Worm (Caenorhabditis elegans): ENCODE data around the gene K09E9.4.

K09E9.4 gene

DNA sequence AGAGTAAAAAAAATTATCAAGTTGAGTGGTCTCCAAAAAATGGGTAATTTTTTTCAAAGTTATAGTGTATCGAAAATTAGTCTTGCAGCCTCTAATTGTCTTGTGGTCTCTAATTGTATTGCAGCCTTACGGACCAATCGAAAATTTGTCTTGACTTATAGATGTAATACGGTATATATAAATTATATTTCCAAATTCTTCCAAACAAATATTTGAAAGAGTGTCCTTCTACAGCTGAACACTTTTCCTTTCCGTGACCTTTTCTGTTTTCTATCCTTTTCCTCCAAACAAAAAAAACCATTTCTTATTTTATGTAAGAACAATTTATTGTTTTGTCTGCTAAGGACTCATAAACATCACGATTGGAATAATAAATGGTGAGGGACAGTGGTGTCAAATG is 10.4 kb upstream of the K09E9.4 start, which contains the start of gene K09E9.7:
Gene K09E9.7 (plus strand): TSS at position 301 of the 400 bp plus-strand sequence.
- no peak for TF ChIP-seq sem-4 (tag; optimal IDR thresholded peaks at IDR 0.05)
- no peak for TF ChIP-seq elt-3 (tag; optimal IDR thresholded peaks at IDR 0.05)
- no peak for TF ChIP-seq nhr-12 (tag; optimal IDR thresholded peaks at IDR 0.05)

DNA sequence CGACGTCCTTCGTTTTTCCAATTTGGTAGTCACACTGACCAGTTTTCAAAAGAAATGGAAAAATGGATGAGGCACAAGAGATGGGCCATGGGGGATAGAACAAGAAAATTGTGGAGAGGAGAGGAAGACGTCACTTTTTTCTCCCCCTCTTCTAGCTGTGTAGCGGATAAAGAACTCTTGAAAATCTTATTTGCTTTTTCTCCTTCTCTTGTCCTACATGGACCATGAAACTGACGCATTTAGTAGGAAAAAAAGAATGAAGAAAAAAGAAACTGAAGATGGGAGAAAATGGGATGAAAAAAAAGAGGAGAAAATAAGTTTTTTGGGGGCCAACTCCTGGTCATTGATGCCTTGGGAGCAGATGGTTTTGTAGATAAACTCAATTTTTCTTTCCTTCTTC is 3.7 kb upstream of the K09E9.4 start:
- peak; percentile 70 for TF ChIP-seq zag-1 (tag; optimal IDR thresholded peaks at IDR 0.05)
- peak in 1 of 2 experiments; percentile 2 for TF ChIP-seq mdl-1 (tag; optimal IDR thresholded peaks at IDR 0.05)
- peak; percentile 21 for TF ChIP-seq nhr-129 (tag; optimal IDR thresholded peaks at IDR 0.05)
- TF ChIP-seq mbf-1 (tag; optimal IDR thresholded peaks at IDR 0.05): no peak
- no peak for TF ChIP-seq ceh-16 (tag; optimal IDR thresholded peaks at IDR 0.05)
- no peak for TF ChIP-seq gmeb-1 (tag; optimal IDR thresholded peaks at IDR 0.05)
- TF ChIP-seq unc-55 (GFP tag; optimal IDR thresholded peaks at IDR 0.05): peak; percentile 53
- TF ChIP-seq C34F6.9 (tag; optimal IDR thresholded peaks at IDR 0.05): peak; percentile 47
- no peak for TF ChIP-seq ZK546.5 (tag; optimal IDR thresholded peaks at IDR 0.05)
- TF ChIP-seq F13H6.1 (tag; optimal IDR thresholded peaks at IDR 0.05): peak; percentile 37
- TF ChIP-seq sma-3 (GFP tag; optimal IDR thresholded peaks at IDR 0.05): no peak
- peak; percentile 22 for TF ChIP-seq sma-9 (GFP tag; optimal IDR thresholded peaks at IDR 0.05)
- no peak for TF ChIP-seq sma-9 (tag; optimal IDR thresholded peaks at IDR 0.05)
- TF ChIP-seq nhr-6 (tag; optimal IDR thresholded peaks at IDR 0.05): no peak
- peak in 1 of 2 experiments; percentile 31 for TF ChIP-seq lsy-2 (tag; optimal IDR thresholded peaks at IDR 0.05)
- TF ChIP-seq nhr-23 (tag; optimal IDR thresholded peaks at IDR 0.05): no peak
- TF ChIP-seq nhr-21 (tag; optimal IDR thresholded peaks at IDR 0.05): no peak

DNA sequence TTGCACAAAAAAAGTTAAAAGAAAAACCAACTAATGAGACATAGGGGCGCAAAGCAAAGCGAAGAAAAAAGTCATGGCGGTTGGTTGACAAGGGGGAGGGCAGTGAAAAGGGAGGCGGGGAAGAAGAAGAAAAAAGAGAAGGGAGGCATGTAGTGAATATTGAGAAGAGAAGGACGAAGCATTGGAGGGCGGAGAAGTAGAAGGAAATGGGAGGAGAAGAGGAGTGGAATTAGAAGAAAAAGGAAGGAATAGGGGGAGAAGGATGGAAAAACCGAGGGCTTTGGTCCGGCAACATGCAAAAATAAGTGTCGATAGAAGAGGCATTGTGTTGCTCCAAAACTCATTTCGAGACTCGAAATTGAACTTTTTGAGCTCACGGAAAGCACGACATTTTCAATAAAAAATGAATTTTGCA is 557 bp upstream of the K09E9.4 start:
- peak in 1 of 2 experiments; percentile 28 for TF ChIP-seq mdl-1 (tag; optimal IDR thresholded peaks at IDR 0.05)
- TF ChIP-seq nhr-129 (tag; optimal IDR thresholded peaks at IDR 0.05): peak; percentile 64
- TF ChIP-seq elt-3 (tag; optimal IDR thresholded peaks at IDR 0.05): no peak
- TF ChIP-seq nhr-10 (tag; optimal IDR thresholded peaks at IDR 0.05): no peak
- TF ChIP-seq nhr-6 (tag; optimal IDR thresholded peaks at IDR 0.05): no peak
- TF ChIP-seq lin-13 (GFP tag; optimal IDR thresholded peaks at IDR 0.05): peak; percentile 2
- no peak for TF ChIP-seq nhr-77 (tag; optimal IDR thresholded peaks at IDR 0.05)
- peak; percentile 48 for TF ChIP-seq snpc-4 (tag; optimal IDR thresholded peaks at IDR 0.05)
- TF ChIP-seq F13H6.1 (tag; optimal IDR thresholded peaks at IDR 0.05): peak; percentile 44
- no peak for TF ChIP-seq blmp-1 (tag; optimal IDR thresholded peaks at IDR 0.05; ENCODE audit: insufficient read depth)
- no peak for TF ChIP-seq nhr-237 (tag; optimal IDR thresholded peaks at IDR 0.05)
- TF ChIP-seq sem-4 (tag; optimal IDR thresholded peaks at IDR 0.05): peak; percentile 35
- TF ChIP-seq R02D3.7 (tag; optimal IDR thresholded peaks at IDR 0.05): no peak
- no peak for TF ChIP-seq aly-2 (tag; optimal IDR thresholded peaks at IDR 0.05)
- TF ChIP-seq lsy-2 (tag; optimal IDR thresholded peaks at IDR 0.05): peak; percentile 42 to 44
- TF ChIP-seq egl-27 (tag; optimal IDR thresholded peaks at IDR 0.05): peak; percentile 25
- peak; percentile 30 for TF ChIP-seq fos-1 (tag; optimal IDR thresholded peaks at IDR 0.05)
- no peak for TF ChIP-seq nhr-25 (tag; optimal IDR thresholded peaks at IDR 0.05)
- no peak for TF ChIP-seq ztf-11 (tag; optimal IDR thresholded peaks at IDR 0.05)
- TF ChIP-seq C34F6.9 (tag; optimal IDR thresholded peaks at IDR 0.05): peak; percentile 70
- TF ChIP-seq mab-5 (tag; optimal IDR thresholded peaks at IDR 0.05): peak; percentile 51
- TF ChIP-seq dmd-4 (tag; optimal IDR thresholded peaks at IDR 0.05): no peak
- no peak for TF ChIP-seq gmeb-1 (tag; optimal IDR thresholded peaks at IDR 0.05)
- peak; percentile 45 for TF ChIP-seq crh-2 (tag; optimal IDR thresholded peaks at IDR 0.05)
- TF ChIP-seq nhr-11 (tag; optimal IDR thresholded peaks at IDR 0.05): no peak
- no peak for TF ChIP-seq Y55F3AM.14 (GFP tag; optimal IDR thresholded peaks at IDR 0.05)
- TF ChIP-seq sma-3 (GFP tag; optimal IDR thresholded peaks at IDR 0.05): no peak
- peak; percentile 44 for TF ChIP-seq unc-55 (GFP tag; optimal IDR thresholded peaks at IDR 0.05)
- peak; percentile 26 for TF ChIP-seq zag-1 (tag; optimal IDR thresholded peaks at IDR 0.05)

DNA sequence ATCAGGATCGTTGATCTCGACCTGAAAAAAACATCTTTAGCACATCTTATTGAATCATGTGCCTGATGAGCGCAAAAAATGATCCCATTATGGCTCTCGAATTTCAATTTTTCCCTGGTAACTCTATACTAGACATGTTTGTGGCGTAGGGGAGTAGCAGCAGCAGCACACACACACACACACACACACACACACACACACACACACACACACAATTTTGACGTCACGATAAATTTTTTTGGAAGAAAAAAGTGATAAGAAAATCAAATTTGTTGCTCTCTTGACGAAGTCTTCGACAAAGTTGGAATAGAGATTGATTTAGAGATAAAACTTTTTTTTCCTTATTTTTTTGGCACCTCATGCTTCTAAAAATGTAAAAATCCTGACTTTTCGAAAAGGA is 625 bp downstream of the K09E9.4 start:
- no peak for TF ChIP-seq ceh-16 (tag; optimal IDR thresholded peaks at IDR 0.05)
- peak; percentile 28 for TF ChIP-seq F13H6.1 (tag; optimal IDR thresholded peaks at IDR 0.05)
- TF ChIP-seq crh-2 (tag; optimal IDR thresholded peaks at IDR 0.05): peak; percentile 31
- TF ChIP-seq ZK546.5 (tag; optimal IDR thresholded peaks at IDR 0.05): no peak
- no peak for TF ChIP-seq aly-2 (tag; optimal IDR thresholded peaks at IDR 0.05)
- no peak for TF ChIP-seq alr-1 (tag; optimal IDR thresholded peaks at IDR 0.05)
- no peak for TF ChIP-seq nhr-10 (tag; optimal IDR thresholded peaks at IDR 0.05)
- TF ChIP-seq egl-27 (tag; optimal IDR thresholded peaks at IDR 0.05): no peak
- peak; percentile 54 for TF ChIP-seq sma-9 (GFP tag; optimal IDR thresholded peaks at IDR 0.05)
- TF ChIP-seq sma-9 (tag; optimal IDR thresholded peaks at IDR 0.05): no peak
- TF ChIP-seq ceh-82 (tag; optimal IDR thresholded peaks at IDR 0.05): no peak
- no peak for TF ChIP-seq lsy-2 (tag; optimal IDR thresholded peaks at IDR 0.05)
- no peak for TF ChIP-seq lin-13 (GFP tag; optimal IDR thresholded peaks at IDR 0.05)
- no peak for TF ChIP-seq skn-1 (tag; optimal IDR thresholded peaks at IDR 0.05)
- no peak for TF ChIP-seq lin-11 (tag; optimal IDR thresholded peaks at IDR 0.05)
- no peak for TF ChIP-seq ztf-4 (tag; optimal IDR thresholded peaks at IDR 0.05)
- TF ChIP-seq nhr-21 (tag; optimal IDR thresholded peaks at IDR 0.05): no peak
- no peak for TF ChIP-seq fos-1 (tag; optimal IDR thresholded peaks at IDR 0.05)
- no peak for TF ChIP-seq sma-3 (GFP tag; optimal IDR thresholded peaks at IDR 0.05)
- no peak for TF ChIP-seq elt-1 (tag; optimal IDR thresholded peaks at IDR 0.05)
- no peak for TF ChIP-seq nhr-6 (tag; optimal IDR thresholded peaks at IDR 0.05)
- TF ChIP-seq nhr-129 (tag; optimal IDR thresholded peaks at IDR 0.05): peak; percentile 24
- TF ChIP-seq ztf-1 (GFP tag; conservative IDR thresholded peaks at IDR 0.05): no peak
- no peak for TF ChIP-seq lin-39 (tag; optimal IDR thresholded peaks at IDR 0.05)
- no peak for TF ChIP-seq R02D3.7 (tag; optimal IDR thresholded peaks at IDR 0.05)
- TF ChIP-seq elt-3 (tag; optimal IDR thresholded peaks at IDR 0.05): no peak
- no peak for TF ChIP-seq Y55F3AM.14 (GFP tag; optimal IDR thresholded peaks at IDR 0.05)
